Worm (Caenorhabditis elegans): ENCODE measurements around the gene odr-2.

Gene odr-2

DNA sequence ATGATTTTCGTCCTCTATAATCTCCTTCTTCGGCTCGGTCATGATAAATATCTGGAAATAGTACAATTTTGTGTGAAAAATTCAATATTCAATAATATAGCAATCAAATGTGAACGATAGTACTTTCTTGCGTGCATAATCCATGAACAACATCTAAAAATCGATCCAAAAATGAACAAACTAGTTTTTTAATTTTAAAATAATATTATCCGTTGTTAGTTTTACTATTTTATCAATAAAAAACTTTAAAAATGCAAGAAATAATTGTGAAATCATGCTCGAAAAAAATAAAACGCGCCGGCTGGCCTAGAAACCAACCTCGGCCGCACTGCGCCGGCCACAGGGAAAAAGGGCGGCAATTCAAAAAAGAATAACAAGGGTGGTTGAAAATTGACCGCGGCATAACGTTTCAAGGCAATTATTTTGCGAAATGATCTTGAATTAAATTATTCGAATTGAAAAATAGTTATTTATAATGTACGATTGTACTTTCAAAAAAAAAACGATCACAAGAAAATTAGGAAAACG lies 18.7 kb upstream of the odr-2 start, which contains the start of gene mys-1 (continued):
- no peak for TF ChIP-seq sptf-1 (tag; optimal IDR thresholded peaks at IDR 0.05)
- TF ChIP-seq nhr-90 (tag; optimal IDR thresholded peaks at IDR 0.05; ENCODE audit: poor library complexity), result peak; percentile 84
- peak in 1 of 2 experiments; percentile 81 for TF ChIP-seq ztf-11 (tag; optimal IDR thresholded peaks at IDR 0.05)
- TF ChIP-seq lin-15B (tag; optimal IDR thresholded peaks at IDR 0.05), result peak; percentile 43
- peak; percentile 69 for TF ChIP-seq swsn-7 (tag; optimal IDR thresholded peaks at IDR 0.05)
- TF ChIP-seq xbp-1 (tag; optimal IDR thresholded peaks at IDR 0.05), result peak; percentile 77
- no peak for TF ChIP-seq alr-1 (tag; optimal IDR thresholded peaks at IDR 0.05; ENCODE audit: borderline replicate concordance)
- peak; percentile 72 for TF ChIP-seq dsc-1 (tag; optimal IDR thresholded peaks at IDR 0.05)
- TF ChIP-seq lir-3 (tag; optimal IDR thresholded peaks at IDR 0.05; ENCODE audit: poor library complexity), result peak; percentile 89
- peak; percentile 95 for TF ChIP-seq lin-35 (GFP tag; optimal IDR thresholded peaks at IDR 0.05)
- TF ChIP-seq hpl-2 (GFP tag; optimal IDR thresholded peaks at IDR 0.05), result no peak
- peak; percentile 89 for TF ChIP-seq ceh-90 (tag; optimal IDR thresholded peaks at IDR 0.05)
- peak; percentile 72 for TF ChIP-seq fkh-4 (tag; optimal IDR thresholded peaks at IDR 0.05; ENCODE audit: borderline replicate concordance)
- peak; percentile 83 for TF ChIP-seq nhr-47 (tag; optimal IDR thresholded peaks at IDR 0.05)
- TF ChIP-seq nhr-85 (tag), result peak; percentile 88
- peak; percentile 97 for TF ChIP-seq rnt-1 (tag; optimal IDR thresholded peaks at IDR 0.05)
- peak; percentile 31 to 41 (median 35) for TF ChIP-seq ceh-82 (tag; optimal IDR thresholded peaks at IDR 0.05)
- peak; percentile 17 for TF ChIP-seq snpc-4 (tag; optimal IDR thresholded peaks at IDR 0.05)
- peak; percentile 47 for TF ChIP-seq skn-1 (tag; optimal IDR thresholded peaks at IDR 0.05)
- TF ChIP-seq unc-86 (tag; optimal IDR thresholded peaks at IDR 0.05), result peak; percentile 59
- peak; percentile 69 for TF ChIP-seq nhr-19 (GFP tag; conservative IDR thresholded peaks at IDR 0.05)
- TF ChIP-seq ces-1 (GFP tag; optimal IDR thresholded peaks at IDR 0.05), result no peak
- no peak for TF ChIP-seq nhr-84 (tag; optimal IDR thresholded peaks at IDR 0.05)
- no peak for TF ChIP-seq nhr-12 (tag; optimal IDR thresholded peaks at IDR 0.05)
- TF ChIP-seq isw-1 (GFP tag; IDR thresholded peaks at IDR 0.05), result peak; percentile 35; the same call in 1 of the 2 replicates
- no peak for TF ChIP-seq hlh-17 (GFP tag; optimal IDR thresholded peaks at IDR 0.05; ENCODE audit: borderline replicate concordance)
- no peak for TF ChIP-seq mab-9 (GFP tag; IDR thresholded peaks at IDR 0.05)
- peak; percentile 29 for TF ChIP-seq lin-39 (tag; optimal IDR thresholded peaks at IDR 0.05)
- no peak for TF ChIP-seq elt-3 (tag; optimal IDR thresholded peaks at IDR 0.05)
- TF ChIP-seq elt-2 (tag; optimal IDR thresholded peaks at IDR 0.05), result no peak
- TF ChIP-seq nhr-11 (tag; optimal IDR thresholded peaks at IDR 0.05), result no peak
- TF ChIP-seq nhr-71 (tag; optimal IDR thresholded peaks at IDR 0.05), result peak; percentile 83
- TF ChIP-seq nhr-20 (tag; optimal IDR thresholded peaks at IDR 0.05), result peak; percentile 83
- TF ChIP-seq efl-1 (optimal IDR thresholded peaks at IDR 0.05), result peak; percentile 93 to 94
- peak; percentile 93 to 99 for TF ChIP-seq efl-1 (GFP tag; optimal IDR thresholded peaks at IDR 0.05 in 1 of 2)
- no peak for TF ChIP-seq ama-1 (optimal IDR thresholded peaks at IDR 0.05)
- TF ChIP-seq Y116A8C.19 (tag; optimal IDR thresholded peaks at IDR 0.05; ENCODE audit: borderline replicate concordance), result peak; percentile 38
- no peak for TF ChIP-seq unc-130 (tag; optimal IDR thresholded peaks at IDR 0.05)
- TF ChIP-seq fkh-8 (tag; optimal IDR thresholded peaks at IDR 0.05), result peak; percentile 52
- TF ChIP-seq fkh-10 (GFP tag; optimal IDR thresholded peaks at IDR 0.05), result no peak
- TF ChIP-seq sup-37 (GFP tag; optimal IDR thresholded peaks at IDR 0.05), result no peak
- TF ChIP-seq ztf-4 (tag; optimal IDR thresholded peaks at IDR 0.05), result no peak
- TF ChIP-seq unc-62 (GFP tag; optimal IDR thresholded peaks at IDR 0.05), result no peak
- no peak for TF ChIP-seq egl-27 (tag; optimal IDR thresholded peaks at IDR 0.05)
- no peak for TF ChIP-seq unc-30 (tag; optimal IDR thresholded peaks at IDR 0.05)
- TF ChIP-seq vab-15 (tag; optimal IDR thresholded peaks at IDR 0.05), result no peak
